Fruit fly (Drosophila melanogaster) S2 (cell line): Measurements from ENCODE around the gene CG43400.

ENCODE experiments used
- CG8478 ChIP-seq: fragments of >200 bp; optimal IDR thresholded peaks from 2 replicates; lab custom pipeline; 2018
- CTCF ChIP-seq, 2 experiments: fragments of >200 bp; optimal IDR thresholded peaks; 2 replicates each; lab custom pipeline; 2018

- TF ChIP-seq CTCF (optimal IDR thresholded peaks at IDR 0.05; lab: Kevin White, UChicago) (no peak), CG8478 (lab: Kevin White, UChicago) (no peak)
Measured at dm6 chr2L:8532790-8533189, 42.3 kb downstream of the CG43400 start.
